Worm (Caenorhabditis elegans) whole organism, late embryonic: ENCODE results near the gene F45E12.5.

ENCODE experiments used
- nfya-1 ChIP-seq: sonication (generic microtip); optimal IDR thresholded peaks from 2 replicates; lab custom pipeline; 2017; ENCODE audit warnings: missing genetic modification characterization, mild to moderate bottlenecking, missing compliant biosample characterization, antibody characterized with exemption, moderate library complexity
- pqm-1 ChIP-seq: sonication (generic microtip); optimal IDR thresholded peaks from 2 replicates; lab custom pipeline; 2016; ENCODE audit warnings: missing genetic modification characterization, missing compliant biosample characterization

DNA sequence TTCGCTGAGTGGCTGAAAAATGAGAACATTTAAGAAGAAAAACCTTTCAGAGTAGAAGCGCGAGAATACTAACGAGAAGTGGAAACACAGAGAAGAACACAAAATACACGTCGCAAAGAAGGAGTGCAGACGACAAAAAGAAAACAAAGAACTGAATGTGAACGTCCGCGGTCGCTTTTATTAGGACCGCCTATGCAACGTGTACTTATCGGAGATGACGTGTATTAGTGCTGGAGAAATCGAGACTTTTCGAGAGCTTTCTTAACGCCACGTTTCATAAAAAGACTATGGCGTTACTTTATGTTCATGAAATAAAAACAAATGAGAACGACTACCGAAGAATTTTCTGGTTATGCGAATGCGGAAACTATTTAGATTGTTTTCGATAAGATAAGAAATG, 42.6 kb upstream of the F45E12.5 start, which contains the start of gene hsp-4:
- TF ChIP-seq nfya-1 (tag; lab: Kevin White, UChicago) (no peak), pqm-1 (tag; lab: Kevin White, UChicago) (no peak)
